Fruit fly (Drosophila melanogaster) whole organism, embryonic: ENCODE measurements around the gene CG8543.

ENCODE experiments used
- Blimp-1 ChIP-seq: fragments of 200-800 bp; sonication (Bioruptor generic); optimal IDR thresholded peaks from 3 replicates; lab custom pipeline; 2018; ENCODE audit warnings: missing biosample characterization, missing genetic modification characterization, mild to moderate bottlenecking, moderate library complexity, missing genetic modification reagents
- CG12155 ChIP-seq: fragments of 200-800 bp; sonication (Bioruptor generic); optimal IDR thresholded peaks from 3 replicates; lab custom pipeline; 2016; ENCODE audit warnings: missing biosample characterization, missing genetic modification characterization
- CG12219 ChIP-seq: fragments of 200-800 bp; sonication (Bioruptor generic); optimal IDR thresholded peaks from 3 replicates; lab custom pipeline; 2018; ENCODE audit warnings: missing biosample characterization, mild to moderate bottlenecking, missing genetic modification characterization
- CG12299 ChIP-seq: fragments of 200-800 bp; sonication (Bioruptor generic); optimal IDR thresholded peaks from 2 replicates; lab custom pipeline; 2018; ENCODE audit warnings: missing biosample characterization, mild to moderate bottlenecking, missing genetic modification characterization
- CG12391 ChIP-seq: fragments of 200-800 bp; sonication (Bioruptor generic); optimal IDR thresholded peaks from 3 replicates; lab custom pipeline; 2018; ENCODE audit warnings: missing biosample characterization, mild to moderate bottlenecking, missing genetic modification characterization, moderate library complexity
- CG13775 ChIP-seq: fragments of 200-800 bp; sonication (Bioruptor generic); optimal IDR thresholded peaks from 3 replicates; lab custom pipeline; 2017; ENCODE audit warnings: missing biosample characterization, mild to moderate bottlenecking, missing genetic modification characterization
- CG14710 ChIP-seq: fragments of 200-800 bp; sonication (Bioruptor generic); optimal IDR thresholded peaks from 3 replicates; lab custom pipeline; 2019; ENCODE audit warnings: missing biosample characterization, mild to moderate bottlenecking, missing genetic modification characterization, moderate library complexity
- CG1602 ChIP-seq: fragments of 200-800 bp; sonication (Bioruptor generic); optimal IDR thresholded peaks from 3 replicates; lab custom pipeline; 2016; ENCODE audit warnings: missing biosample characterization, missing genetic modification characterization
- CG16815 ChIP-seq: fragments of 200-800 bp; sonication (Bioruptor generic); optimal IDR thresholded peaks from 3 replicates; lab custom pipeline; 2017; ENCODE audit warnings: missing biosample characterization, mild to moderate bottlenecking, missing genetic modification characterization
- CG17359 ChIP-seq: fragments of 200-800 bp; sonication (Bioruptor generic); optimal IDR thresholded peaks from 3 replicates; lab custom pipeline; 2018; ENCODE audit warnings: missing biosample characterization, mild to moderate bottlenecking, missing genetic modification characterization, moderate library complexity
- CG1832 ChIP-seq: fragments of 200-800 bp; sonication (Bioruptor generic); optimal IDR thresholded peaks from 2 replicates; lab custom pipeline; 2017; ENCODE audit warnings: missing biosample characterization, mild to moderate bottlenecking, missing genetic modification characterization, inconsistent platforms
- CG18599 ChIP-seq: fragments of 200-800 bp; sonication (Bioruptor generic); optimal IDR thresholded peaks from 3 replicates; lab custom pipeline; 2017; ENCODE audit warnings: missing biosample characterization, missing genetic modification characterization, mild to moderate bottlenecking, moderate library complexity, missing genetic modification reagents
- CG18764 ChIP-seq: fragments of 200-800 bp; sonication (Bioruptor generic); optimal IDR thresholded peaks from 3 replicates; lab custom pipeline; 2016; ENCODE audit warnings: missing biosample characterization, missing genetic modification characterization
- CG31365 ChIP-seq: fragments of 200-800 bp; sonication (Bioruptor generic); optimal IDR thresholded peaks from 2 replicates; lab custom pipeline; 2018; ENCODE audit warnings: missing biosample characterization, mild to moderate bottlenecking, missing genetic modification characterization
- CG31388 ChIP-seq: fragments of 200-800 bp; sonication (Bioruptor generic); optimal IDR thresholded peaks from 2 replicates; lab custom pipeline; 2016; ENCODE audit warnings: missing biosample characterization, missing genetic modification characterization
- CG32767 ChIP-seq: fragments of 200-800 bp; sonication (Bioruptor generic); IDR thresholded peaks from 2 replicates; pipeline ENCODE4 v1.3.6; 2022; ENCODE audit warnings: missing biosample characterization, missing genetic modification characterization
- CG42726 ChIP-seq: fragments of 200-800 bp; sonication (Bioruptor generic); IDR thresholded peaks from 2 replicates; pipeline ENCODE4 v1.3.6; 2022; ENCODE audit warnings: missing biosample characterization, missing genetic modification characterization; ENCODE audit not compliant: partially characterized antibody
- CG7357 ChIP-seq: fragments of 200-800 bp; sonication (Bioruptor generic); IDR thresholded peaks from 3 replicates; pipeline ENCODE4 v1.3.6; 2022; ENCODE audit warnings: missing biosample characterization, missing genetic modification characterization
- CG8388 ChIP-seq: fragments of 200-800 bp; sonication (Bioruptor generic); optimal IDR thresholded peaks from 2 replicates; lab custom pipeline; 2019; ENCODE audit warnings: missing biosample characterization, mild to moderate bottlenecking, missing genetic modification characterization, moderate library complexity
- CG8944 ChIP-seq: fragments of 200-800 bp; sonication (Bioruptor generic); optimal IDR thresholded peaks from 3 replicates; lab custom pipeline; 2016; ENCODE audit warnings: missing biosample characterization, missing genetic modification characterization
- Doc3 ChIP-seq: fragments of 200-800 bp; sonication (Bioruptor generic); IDR thresholded peaks from 3 replicates; pipeline ENCODE4 v1.3.6; 2022; ENCODE audit warnings: missing biosample characterization, missing genetic modification characterization; ENCODE audit not compliant: partially characterized antibody
- E2f1 ChIP-seq: fragments of 200-800 bp; sonication (Bioruptor generic); IDR thresholded peaks from 2 replicates; pipeline ENCODE4 v1.3.6; 2022; ENCODE audit warnings: missing biosample characterization, missing genetic modification characterization
- Lhr ChIP-seq: fragments of 200-800 bp; sonication (Bioruptor generic); optimal IDR thresholded peaks from 3 replicates; lab custom pipeline; 2017; ENCODE audit warnings: mild to moderate bottlenecking, missing biosample characterization, missing genetic modification reagents, missing genetic modification characterization
- Myb ChIP-seq: fragments of 200-800 bp; sonication (Bioruptor generic); optimal IDR thresholded peaks from 2 replicates; lab custom pipeline; 2016; ENCODE audit warnings: missing biosample characterization, missing genetic modification characterization
- NFAT ChIP-seq: fragments of 200-800 bp; sonication (Bioruptor generic); IDR thresholded peaks from 2 replicates; pipeline ENCODE4 v1.3.6; 2022; ENCODE audit warnings: missing biosample characterization, missing genetic modification characterization
- Side ChIP-seq: fragments of 200-800 bp; sonication (Bioruptor generic); optimal IDR thresholded peaks from 2 replicates; lab custom pipeline; 2016; ENCODE audit warnings: missing biosample characterization, missing genetic modification characterization
- Sry-β ChIP-seq: fragments of 200-800 bp; sonication (Bioruptor generic); optimal IDR thresholded peaks from 2 replicates; lab custom pipeline; 2018; ENCODE audit warnings: missing biosample characterization, mild to moderate bottlenecking, missing genetic modification characterization, moderate library complexity
- Ssrp ChIP-seq: fragments of 200-800 bp; sonication (Bioruptor generic); optimal IDR thresholded peaks from 2 replicates; lab custom pipeline; 2018; ENCODE audit warnings: missing biosample characterization, mild to moderate bottlenecking, missing genetic modification characterization, moderate library complexity
- aop ChIP-seq: fragments of 200-800 bp; sonication (Bioruptor generic); IDR thresholded peaks from 2 replicates; pipeline ENCODE4 v1.3.6; 2022; ENCODE audit warnings: missing biosample characterization, missing genetic modification characterization
- chn ChIP-seq: fragments of 200-800 bp; sonication (Bioruptor generic); optimal IDR thresholded peaks from 2 replicates; lab custom pipeline; 2016; ENCODE audit warnings: missing biosample characterization, missing genetic modification characterization
- disco-r ChIP-seq: fragments of 200-800 bp; sonication (Bioruptor generic); optimal IDR thresholded peaks from 2 replicates; lab custom pipeline; 2016; ENCODE audit warnings: missing biosample characterization, missing genetic modification characterization
- dmrt11E ChIP-seq: fragments of 200-800 bp; sonication (Bioruptor generic); optimal IDR thresholded peaks from 3 replicates; lab custom pipeline; 2018; ENCODE audit warnings: missing biosample characterization, mild to moderate bottlenecking, missing genetic modification characterization, moderate library complexity
- fd3F ChIP-seq: fragments of 200-800 bp; sonication (Bioruptor generic); optimal IDR thresholded peaks from 2 replicates; lab custom pipeline; 2018; ENCODE audit warnings: missing biosample characterization, mild to moderate bottlenecking, missing genetic modification characterization, moderate library complexity
- gfzf ChIP-seq: fragments of 200-800 bp; sonication (Bioruptor generic); optimal IDR thresholded peaks from 2 replicates; lab custom pipeline; 2016; ENCODE audit warnings: missing biosample characterization, mild to moderate bottlenecking, missing genetic modification characterization, moderate library complexity
- hth ChIP-seq: fragments of >200 bp; optimal IDR thresholded peaks from 2 replicates; lab custom pipeline; 2017; ENCODE audit warnings: inconsistent platforms
- inv ChIP-seq: fragments of 200-800 bp; sonication (Bioruptor generic); IDR thresholded peaks from 2 replicates; pipeline ENCODE4 v1.3.6; 2022; ENCODE audit warnings: missing biosample characterization, missing genetic modification characterization; ENCODE audit not compliant: partially characterized antibody
- jumu ChIP-seq: fragments of 200-800 bp; sonication (Bioruptor generic); optimal IDR thresholded peaks from 3 replicates; lab custom pipeline; 2016; ENCODE audit warnings: missing biosample characterization, missing genetic modification characterization
- klu ChIP-seq: fragments of 200-800 bp; sonication (Bioruptor generic); IDR thresholded peaks from 2 replicates; pipeline ENCODE4 v1.3.6; 2022; ENCODE audit warnings: missing biosample characterization, missing genetic modification characterization
- knrl ChIP-seq: fragments of 200-800 bp; sonication (Bioruptor generic); IDR thresholded peaks from 3 replicates; pipeline ENCODE4 v1.3.6; 2022; ENCODE audit warnings: missing biosample characterization, missing genetic modification characterization; ENCODE audit not compliant: partially characterized antibody
- lbe ChIP-seq: fragments of 200-800 bp; sonication (Bioruptor generic); optimal IDR thresholded peaks from 2 replicates; lab custom pipeline; 2016; ENCODE audit warnings: missing biosample characterization, mild to moderate bottlenecking, missing genetic modification characterization
- nom ChIP-seq: fragments of 200-800 bp; sonication (Bioruptor generic); optimal IDR thresholded peaks from 2 replicates; lab custom pipeline; 2017; ENCODE audit warnings: missing biosample characterization, missing genetic modification characterization, mild to moderate bottlenecking, moderate library complexity, missing genetic modification reagents
- p53 ChIP-seq: fragments of 200-800 bp; sonication (Bioruptor generic); optimal IDR thresholded peaks from 2 replicates; lab custom pipeline; 2016; ENCODE audit warnings: missing biosample characterization, missing genetic modification characterization
- pho ChIP-seq: fragments of 200-800 bp; sonication (Bioruptor generic); optimal IDR thresholded peaks from 2 replicates; lab custom pipeline; 2016; ENCODE audit warnings: missing biosample characterization, missing genetic modification characterization
- repo ChIP-seq: fragments of 200-800 bp; sonication (Bioruptor generic); optimal IDR thresholded peaks from 2 replicates; lab custom pipeline; 2016; ENCODE audit warnings: missing biosample characterization, missing genetic modification characterization
- sima ChIP-seq: fragments of 200-800 bp; sonication (Bioruptor generic); optimal IDR thresholded peaks from 2 replicates; lab custom pipeline; 2016; ENCODE audit warnings: missing biosample characterization, missing genetic modification characterization
- sna ChIP-seq: fragments of 200-800 bp; sonication (Bioruptor generic); IDR thresholded peaks from 2 replicates; pipeline ENCODE4 v1.3.6; 2022; ENCODE audit warnings: missing biosample characterization, missing genetic modification characterization; ENCODE audit not compliant: partially characterized antibody
- sug ChIP-seq: fragments of 200-800 bp; optimal IDR thresholded peaks from 2 replicates; lab custom pipeline; 2019; ENCODE audit warnings: missing biosample characterization, mild to moderate bottlenecking, missing genetic modification characterization, moderate library complexity
- zen2 ChIP-seq: fragments of 200-800 bp; sonication (Bioruptor generic); IDR thresholded peaks from 3 replicates; pipeline ENCODE4 v1.3.6; 2022; ENCODE audit warnings: missing biosample characterization, missing genetic modification characterization; ENCODE audit not compliant: partially characterized antibody

The CG8543 gene

DNA sequence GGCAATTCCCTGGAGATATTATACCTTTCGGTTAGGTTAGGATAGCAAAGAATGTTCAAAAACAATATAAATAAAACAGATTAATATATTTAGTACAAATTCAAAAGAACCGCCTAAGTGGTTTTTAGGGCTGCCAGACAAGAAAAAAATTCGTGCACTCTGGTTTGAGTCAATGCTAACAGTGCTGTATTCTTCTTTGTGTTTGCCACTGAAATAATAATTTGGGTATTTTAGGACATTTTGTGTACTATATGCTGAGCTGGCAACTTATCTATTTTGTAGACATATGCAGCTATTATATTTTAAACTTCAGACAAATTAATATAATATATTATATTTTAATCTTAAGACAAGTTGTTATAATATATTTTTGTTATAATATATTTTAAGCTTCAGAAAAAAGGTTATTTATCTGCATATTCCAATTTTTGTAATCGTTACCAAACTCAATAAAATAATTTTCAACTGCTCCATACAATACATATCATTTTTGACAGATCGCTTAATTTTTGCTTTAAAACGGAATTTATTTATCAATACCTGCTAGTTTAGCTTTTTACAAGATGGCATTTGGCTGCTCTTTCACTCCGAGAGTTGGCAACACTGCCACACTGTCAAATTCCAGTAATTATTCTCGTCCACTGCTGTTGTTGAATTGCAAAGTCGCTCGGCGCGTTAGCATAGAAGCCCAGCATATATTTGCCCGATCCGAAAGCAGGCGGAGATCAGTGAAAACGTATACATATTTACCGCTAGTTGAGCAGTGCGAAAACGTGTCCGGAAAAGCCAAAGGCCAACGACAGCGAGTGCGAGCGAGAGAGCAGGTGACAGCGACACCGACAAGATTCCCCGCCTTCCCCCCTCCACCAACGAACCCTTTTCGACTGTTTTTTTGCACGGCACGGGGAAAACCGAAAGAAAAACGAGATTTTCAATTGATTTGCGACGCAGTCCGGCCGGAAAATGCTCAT, 40.6 kb upstream of the CG8543 start, which contains the start of gene CG7546 (continued):
- TF ChIP-seq CG14710 (peak; percentile 72), Blimp-1 (GFP tag; lab: Kevin White, UChicago) (no peak), Lhr (GFP tag; lab: Kevin White, UChicago) (peak; percentile 63), chn (GFP tag; lab: Kevin White, UChicago) (no peak), CG7357 (GFP tag; lab: Robert Waterston, UW) (no peak), Ssrp (tag; lab: Kevin White, UChicago) (peak; percentile 38), jumu (GFP tag; lab: Kevin White, UChicago) (no peak), CG8388 (GFP tag; lab: Kevin White, UChicago) (peak; percentile 20), E2f1 (GFP tag; lab: Robert Waterston, UW) (0 out of 2 replicates have a peak, but pooled peaks have one; percentile 14), Myb (GFP tag; lab: Kevin White, UChicago) (no peak), aop (GFP tag; lab: Robert Waterston, UW) (no peak), NFAT (GFP tag; lab: Robert Waterston, UW) (no peak; the same call in 1 of the 2 replicates), hth (lab: Kevin White, UChicago) (no peak), lbe (GFP tag; lab: Kevin White, UChicago) (no peak), CG12155 (GFP tag; lab: Kevin White, UChicago) (peak; percentile 37), klu (GFP tag; lab: Robert Waterston, UW) (no peak), nom (GFP tag; lab: Kevin White, UChicago) (no peak), CG8944 (GFP tag; lab: Kevin White, UChicago) (no peak), dmrt11E (tag; lab: Kevin White, UChicago) (peak; percentile 47), Sry-β (GFP tag; lab: Kevin White, UChicago) (peak; percentile 95), disco-r (GFP tag; lab: Kevin White, UChicago) (no peak), CG1832 (GFP tag; lab: Kevin White, UChicago) (peak; percentile 84), sima (no peak), CG31365 (no peak), inv (GFP tag; lab: Robert Waterston, UW) (no peak), pho (GFP tag; lab: Kevin White, UChicago) (no peak), CG1602 (GFP tag; lab: Kevin White, UChicago) (peak; percentile 28), gfzf (GFP tag; lab: Kevin White, UChicago) (peak; percentile 76), CG18764 (no peak), CG17359 (tag; lab: Kevin White, UChicago) (no peak), CG12391 (tag; lab: Kevin White, UChicago) (peak; percentile 76), fd3F (GFP tag; lab: Kevin White, UChicago) (no peak), sug (tag; lab: Kevin White, UChicago) (peak; percentile 48), CG32767 (GFP tag; lab: Robert Waterston, UW) (no peak), CG31388 (GFP tag; lab: Kevin White, UChicago) (no peak), CG16815 (GFP tag; lab: Kevin White, UChicago) (peak; percentile 6), Doc3 (GFP tag; lab: Robert Waterston, UW) (no peak), sna (GFP tag; lab: Robert Waterston, UW) (no peak), repo (GFP tag; lab: Kevin White, UChicago) (no peak), CG12219 (GFP tag; lab: Kevin White, UChicago) (no peak), p53 (GFP tag; lab: Kevin White, UChicago) (no peak), knrl (GFP tag; lab: Robert Waterston, UW) (peak; percentile 35; the same call in 1 of the 3 replicates), CG13775 (GFP tag; lab: Kevin White, UChicago) (peak; percentile 61), Side (GFP tag; lab: Kevin White, UChicago) (no peak), zen2 (no peak; the same call in 2 of the 3 replicates), CG42726 (GFP tag; lab: Robert Waterston, UW) (no peak), CG12299 (no peak), CG18599 (GFP tag; lab: Kevin White, UChicago) (peak; percentile 5)
